Worm (Caenorhabditis elegans): ENCODE data around the gene ZK673.5.

Gene ZK673.5

DNA sequence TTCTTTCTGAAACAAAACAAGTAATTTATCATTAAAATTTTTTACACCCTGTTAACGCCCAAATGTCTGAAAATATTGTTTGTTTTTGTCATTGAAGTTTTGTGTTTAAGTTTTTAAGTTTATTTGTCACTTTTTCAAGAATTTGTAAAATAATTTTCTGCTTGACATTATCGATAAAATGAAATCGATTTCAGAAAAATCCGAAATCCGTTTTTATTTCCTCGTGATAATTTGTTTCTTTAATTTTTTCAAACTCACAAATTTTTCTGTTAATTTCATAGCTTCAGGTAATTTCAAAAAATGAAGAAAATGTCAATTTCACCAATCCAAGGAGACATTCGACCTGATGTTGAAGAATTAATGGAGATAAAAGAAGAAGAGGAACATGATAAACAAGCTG is 34.6 kb downstream of the ZK673.5 start, which contains the start of gene ZK666.12:
ZK666.12 (plus strand) TSS at position 301 of the 400 bp plus-strand sequence.
- TF ChIP-seq fkh-2 (tag; optimal IDR thresholded peaks at IDR 0.05) = no peak
- TF ChIP-seq daf-12 (tag; optimal IDR thresholded peaks at IDR 0.05) = no peak
- no peak for TF ChIP-seq unc-39 (tag; optimal IDR thresholded peaks at IDR 0.05)
- no peak for TF ChIP-seq hmg-11 (tag; optimal IDR thresholded peaks at IDR 0.05)
- TF ChIP-seq ama-1 (optimal IDR thresholded peaks at IDR 0.05) = no peak
- no peak for TF ChIP-seq ztf-11 (tag; optimal IDR thresholded peaks at IDR 0.05)
- TF ChIP-seq lin-39 (tag; optimal IDR thresholded peaks at IDR 0.05) = no peak
- TF ChIP-seq lin-15B (tag; optimal IDR thresholded peaks at IDR 0.05) = no peak
- no peak for TF ChIP-seq fos-1 (tag; optimal IDR thresholded peaks at IDR 0.05)
- TF ChIP-seq nhr-23 (tag; optimal IDR thresholded peaks at IDR 0.05) = no peak
- no peak for TF ChIP-seq ztf-4 (tag; optimal IDR thresholded peaks at IDR 0.05)
- no peak for TF ChIP-seq fkh-10 (GFP tag; optimal IDR thresholded peaks at IDR 0.05)
- TF ChIP-seq eor-1 (tag; optimal IDR thresholded peaks at IDR 0.05) = no peak
- TF ChIP-seq elt-1 (tag; optimal IDR thresholded peaks at IDR 0.05) = no peak
- TF ChIP-seq jun-1 (tag; optimal IDR thresholded peaks at IDR 0.05) = no peak
- no peak for TF ChIP-seq aly-2 (tag; optimal IDR thresholded peaks at IDR 0.05)
- TF ChIP-seq ceh-82 (tag; optimal IDR thresholded peaks at IDR 0.05) = no peak
- no peak for TF ChIP-seq elt-3 (tag; optimal IDR thresholded peaks at IDR 0.05)

DNA sequence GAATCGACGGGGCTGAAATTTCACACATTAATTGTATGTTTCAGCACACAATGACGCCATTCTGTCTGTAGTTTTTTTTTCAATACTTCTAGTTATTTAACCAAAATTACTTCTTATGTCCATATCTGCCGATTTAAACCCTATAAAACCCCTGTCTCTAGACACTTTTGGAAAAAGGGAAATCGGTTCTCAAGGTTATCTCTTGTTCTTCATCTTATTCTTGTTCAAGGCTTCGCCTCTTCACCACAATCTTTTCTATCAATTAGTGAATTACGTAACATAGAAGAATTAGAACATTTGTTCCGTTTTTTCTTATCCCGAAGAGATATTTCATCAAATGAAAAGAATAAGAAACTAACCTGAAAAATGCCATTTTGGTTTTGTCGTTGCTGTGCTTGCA is 39.4 kb downstream of the ZK673.5 start:
- TF ChIP-seq fkh-10 (GFP tag; optimal IDR thresholded peaks at IDR 0.05) = no peak
- TF ChIP-seq nfya-1 (tag; optimal IDR thresholded peaks at IDR 0.05; ENCODE audit: insufficient read depth) = no peak
- no peak for TF ChIP-seq pqm-1 (tag; optimal IDR thresholded peaks at IDR 0.05)
- no peak for TF ChIP-seq lsy-12 (tag; optimal IDR thresholded peaks at IDR 0.05)
- peak in 1 of 3 experiments; percentile 16 for TF ChIP-seq elt-3 (tag; optimal IDR thresholded peaks at IDR 0.05)
- no peak for TF ChIP-seq lin-15B (tag; optimal IDR thresholded peaks at IDR 0.05)
- no peak for TF ChIP-seq ama-1 (optimal IDR thresholded peaks at IDR 0.05)
- peak; percentile 82 for TF ChIP-seq nhr-23 (tag; optimal IDR thresholded peaks at IDR 0.05)
- no peak for TF ChIP-seq nhr-43 (tag; optimal IDR thresholded peaks at IDR 0.05; ENCODE audit: poor library complexity, severe bottlenecking)
- TF ChIP-seq zag-1 (tag; optimal IDR thresholded peaks at IDR 0.05) = no peak
- TF ChIP-seq lin-39 (tag; optimal IDR thresholded peaks at IDR 0.05) = no peak
- TF ChIP-seq nhr-25 (tag; optimal IDR thresholded peaks at IDR 0.05) = peak; percentile 76
- no peak for TF ChIP-seq pha-4 (tag; optimal IDR thresholded peaks at IDR 0.05)
- TF ChIP-seq unc-62 (GFP tag; optimal IDR thresholded peaks at IDR 0.05) = no peak
- no peak for TF ChIP-seq R02D3.7 (tag; optimal IDR thresholded peaks at IDR 0.05)
- TF ChIP-seq aly-2 (tag; optimal IDR thresholded peaks at IDR 0.05) = no peak
- no peak for TF ChIP-seq unc-39 (tag; optimal IDR thresholded peaks at IDR 0.05)

DNA sequence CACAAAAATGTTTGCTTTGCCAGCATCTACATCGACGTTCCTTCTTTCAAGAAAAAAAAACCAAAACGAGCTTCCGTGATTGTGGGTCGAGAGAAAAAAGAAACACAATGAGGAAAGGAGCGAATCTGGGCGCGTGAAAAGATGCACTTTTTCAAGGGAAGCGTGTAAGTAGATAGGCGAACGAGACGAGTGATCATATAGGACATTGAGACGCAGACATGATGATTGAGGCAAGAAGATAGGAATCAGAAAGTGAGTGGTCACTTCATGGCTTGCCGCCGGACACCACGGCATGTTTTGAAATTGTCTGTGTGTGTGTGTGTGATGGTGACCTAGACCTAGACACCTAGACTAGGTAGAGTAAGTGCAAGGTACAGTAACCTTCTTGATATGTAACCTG is 40.3 kb downstream of the ZK673.5 start:
- TF ChIP-seq tbx-2 (tag; optimal IDR thresholded peaks at IDR 0.05) = no peak
- TF ChIP-seq elt-3 (tag; optimal IDR thresholded peaks at IDR 0.05) = no peak
- TF ChIP-seq lsy-12 (tag; optimal IDR thresholded peaks at IDR 0.05) = peak; percentile 46
- TF ChIP-seq nhr-43 (tag; optimal IDR thresholded peaks at IDR 0.05; ENCODE audit: poor library complexity, severe bottlenecking) = peak; percentile 74
- TF ChIP-seq nhr-77 (tag; optimal IDR thresholded peaks at IDR 0.05) = no peak
- peak; percentile 59 for TF ChIP-seq elt-1 (tag; optimal IDR thresholded peaks at IDR 0.05)
- no peak for TF ChIP-seq fkh-10 (GFP tag; optimal IDR thresholded peaks at IDR 0.05)
- no peak for TF ChIP-seq nhr-12 (tag; optimal IDR thresholded peaks at IDR 0.05)
- TF ChIP-seq fkh-2 (tag; optimal IDR thresholded peaks at IDR 0.05) = no peak
- TF ChIP-seq pqm-1 (tag; optimal IDR thresholded peaks at IDR 0.05) = peak; percentile 38
- TF ChIP-seq unc-39 (tag; optimal IDR thresholded peaks at IDR 0.05) = no peak
- TF ChIP-seq egl-27 (tag; optimal IDR thresholded peaks at IDR 0.05) = no peak
- TF ChIP-seq mdl-1 (tag; optimal IDR thresholded peaks at IDR 0.05) = peak; percentile 39
- TF ChIP-seq egl-5 (tag; optimal IDR thresholded peaks at IDR 0.05) = peak; percentile 51
- TF ChIP-seq pha-4 (tag; optimal IDR thresholded peaks at IDR 0.05) = peak; percentile 9
- no peak for TF ChIP-seq ztf-11 (tag; optimal IDR thresholded peaks at IDR 0.05)
- TF ChIP-seq elt-2 (tag; optimal IDR thresholded peaks at IDR 0.05) = no peak
- TF ChIP-seq snpc-4 (tag; optimal IDR thresholded peaks at IDR 0.05) = no peak
- peak; percentile 52 for TF ChIP-seq lin-15B (tag; optimal IDR thresholded peaks at IDR 0.05)
- TF ChIP-seq nhr-11 (tag; optimal IDR thresholded peaks at IDR 0.05) = no peak
- TF ChIP-seq eor-1 (tag; optimal IDR thresholded peaks at IDR 0.05) = no peak
- no peak for TF ChIP-seq aly-2 (tag; optimal IDR thresholded peaks at IDR 0.05)
- no peak for TF ChIP-seq ceh-9 (tag; optimal IDR thresholded peaks at IDR 0.05)
- TF ChIP-seq ama-1 (optimal IDR thresholded peaks at IDR 0.05) = peak; percentile 67
- no peak for TF ChIP-seq ZK546.5 (tag; optimal IDR thresholded peaks at IDR 0.05)
- peak; percentile 55 for TF ChIP-seq nhr-23 (tag; optimal IDR thresholded peaks at IDR 0.05)
- TF ChIP-seq sea-2 (GFP tag; optimal IDR thresholded peaks at IDR 0.05) = no peak
- no peak for TF ChIP-seq zag-1 (tag; optimal IDR thresholded peaks at IDR 0.05)
- no peak for TF ChIP-seq fos-1 (tag; optimal IDR thresholded peaks at IDR 0.05)
- peak; percentile 22 for TF ChIP-seq R02D3.7 (tag; optimal IDR thresholded peaks at IDR 0.05)
- peak; percentile 83 for TF ChIP-seq nhr-25 (tag; optimal IDR thresholded peaks at IDR 0.05)
- peak; percentile 30 for TF ChIP-seq ceh-28 (tag; optimal IDR thresholded peaks at IDR 0.05)
- TF ChIP-seq nhr-76 (tag; optimal IDR thresholded peaks at IDR 0.05) = no peak
- peak; percentile 77 for TF ChIP-seq unc-62 (GFP tag; optimal IDR thresholded peaks at IDR 0.05)
- no peak for TF ChIP-seq nhr-67 (tag; optimal IDR thresholded peaks at IDR 0.05)
- peak; percentile 51 for TF ChIP-seq hmg-11 (tag; optimal IDR thresholded peaks at IDR 0.05)
- TF ChIP-seq lin-39 (tag; optimal IDR thresholded peaks at IDR 0.05) = peak; percentile 50
- no peak for TF ChIP-seq ceh-16 (tag; optimal IDR thresholded peaks at IDR 0.05)
- no peak for TF ChIP-seq nhr-237 (tag; optimal IDR thresholded peaks at IDR 0.05)
- peak; percentile 79 for TF ChIP-seq nfya-1 (tag; optimal IDR thresholded peaks at IDR 0.05; ENCODE audit: insufficient read depth)
- TF ChIP-seq mml-1 (tag; optimal IDR thresholded peaks at IDR 0.05) = no peak
- TF ChIP-seq skn-1 (tag; optimal IDR thresholded peaks at IDR 0.05) = peak; percentile 69

All from whole organism, L3 larva.